Worm (Caenorhabditis elegans) whole organism, mixed stage, embryonic: ENCODE measurements around the gene C02C6.14.

Experiments used
- M03D4.4 ChIP-seq: sonication (generic microtip); optimal IDR thresholded peaks from 2 replicates; lab custom pipeline; 2017; ENCODE audit warnings: mild to moderate bottlenecking, missing genetic modification characterization, missing compliant biosample characterization
- bed-3 ChIP-seq: fragments of 200-800 bp; sonication (Bioruptor generic); optimal IDR thresholded peaks from 3 replicates; lab custom pipeline; 2018; ENCODE audit warnings: mild to moderate bottlenecking, missing genetic modification characterization, moderate library complexity, missing compliant biosample characterization
- ceh-43 ChIP-seq: fragments of 200-800 bp; sonication (Bioruptor generic); optimal IDR thresholded peaks from 2 replicates; lab custom pipeline; 2018; ENCODE audit warnings: mild to moderate bottlenecking, missing genetic modification characterization, moderate library complexity, missing compliant biosample characterization
- ceh-83 ChIP-seq: fragments of 200-800 bp; sonication (Bioruptor generic); optimal IDR thresholded peaks from 2 replicates; lab custom pipeline; 2018; ENCODE audit warnings: mild to moderate bottlenecking, missing genetic modification characterization, missing compliant biosample characterization
- cnd-1 ChIP-seq: fragments of 200-800 bp; sonication (Bioruptor generic); optimal IDR thresholded peaks from 2 replicates; lab custom pipeline; 2018; ENCODE audit warnings: mild to moderate bottlenecking, missing genetic modification characterization, missing compliant biosample characterization
- elt-3 ChIP-seq: fragments of 150-350 bp; optimal IDR thresholded peaks from 2 replicates; lab custom pipeline; 2014; ENCODE audit warnings: missing biosample characterization, missing genetic modification characterization
- hlh-1 ChIP-seq: fragments of 150-350 bp; optimal IDR thresholded peaks from 2 replicates; lab custom pipeline; 2014; ENCODE audit warnings: missing biosample characterization, missing genetic modification reagents, missing genetic modification characterization
- lin-13 ChIP-seq: fragments of 150-350 bp; optimal IDR thresholded peaks from 2 replicates; lab custom pipeline; 2014; ENCODE audit warnings: missing biosample characterization, missing genetic modification characterization
- lin-32 ChIP-seq: fragments of 200-800 bp; sonication (Bioruptor generic); optimal IDR thresholded peaks from 2 replicates; lab custom pipeline; 2018; ENCODE audit warnings: mild to moderate bottlenecking, missing genetic modification characterization, missing compliant biosample characterization
- lsy-2 ChIP-seq: fragments of 150-350 bp; optimal IDR thresholded peaks from 2 replicates; lab custom pipeline; 2014; ENCODE audit warnings: missing biosample characterization, missing genetic modification characterization
- mab-5 ChIP-seq: fragments of 150-350 bp; optimal IDR thresholded peaks from 2 replicates; lab custom pipeline; 2014; ENCODE audit warnings: missing biosample characterization, missing genetic modification characterization
- mep-1 ChIP-seq: fragments of 150-350 bp; optimal IDR thresholded peaks from 2 replicates; lab custom pipeline; 2017; ENCODE audit warnings: missing biosample characterization, missing genetic modification reagents, missing genetic modification characterization, inconsistent platforms
- mls-2 ChIP-seq: sonication (generic microtip); optimal IDR thresholded peaks from 2 replicates; lab custom pipeline; 2016; ENCODE audit warnings: mild to moderate bottlenecking, missing genetic modification characterization, moderate library complexity, missing compliant biosample characterization
- nhr-2 ChIP-seq: fragments of 150-350 bp; optimal IDR thresholded peaks from 2 replicates; lab custom pipeline; 2014; ENCODE audit warnings: missing biosample characterization, missing genetic modification characterization
- nhr-237 ChIP-seq: fragments of 150-350 bp; optimal IDR thresholded peaks from 2 replicates; lab custom pipeline; 2014; ENCODE audit warnings: missing biosample characterization, missing genetic modification characterization
- nhr-76 ChIP-seq: sonication (generic microtip); optimal IDR thresholded peaks from 2 replicates; lab custom pipeline; 2017; ENCODE audit warnings: missing biosample characterization, missing genetic modification characterization
- pha-4 ChIP-seq: fragments of 150-350 bp; optimal IDR thresholded peaks from 2 replicates; lab custom pipeline; 2018; ENCODE audit warnings: missing biosample characterization, missing genetic modification reagents, missing genetic modification characterization
- sem-2 ChIP-seq: fragments of 200-800 bp; sonication (Bioruptor generic); optimal IDR thresholded peaks from 2 replicates; lab custom pipeline; 2018; ENCODE audit warnings: mild to moderate bottlenecking, missing genetic modification characterization, missing compliant biosample characterization
- sptf-1 ChIP-seq: sonication (generic microtip); optimal IDR thresholded peaks from 2 replicates; lab custom pipeline; 2017; ENCODE audit warnings: mild to moderate bottlenecking, missing genetic modification characterization, moderate library complexity, missing compliant biosample characterization
- unc-120 ChIP-seq: sonication (generic microtip); optimal IDR thresholded peaks from 2 replicates; lab custom pipeline; 2017; ENCODE audit warnings: missing genetic modification characterization, missing compliant biosample characterization; ENCODE audit not compliant: poor library complexity, severe bottlenecking
- unc-39 ChIP-seq: fragments of 150-350 bp; optimal IDR thresholded peaks from 2 replicates; lab custom pipeline; 2014; ENCODE audit warnings: missing biosample characterization, missing genetic modification characterization
- unc-62 ChIP-seq: fragments of 150-350 bp; optimal IDR thresholded peaks from 2 replicates; lab custom pipeline; 2014; ENCODE audit warnings: missing biosample characterization, missing genetic modification reagents, missing genetic modification characterization
- zip-8 ChIP-seq: fragments of 150-350 bp; optimal IDR thresholded peaks from 2 replicates; lab custom pipeline; 2014; ENCODE audit warnings: missing biosample characterization, missing genetic modification characterization
- ztf-11 ChIP-seq: fragments of 150-350 bp; optimal IDR thresholded peaks from 2 replicates; lab custom pipeline; 2014; ENCODE audit warnings: missing biosample characterization, missing genetic modification characterization

C02C6.14 gene

ce11 chrX:15572021-15572420 lies 34.6 kb downstream of the C02C6.14 start:
- TF ChIP-seq pha-4 (tag; lab: Kevin White, UChicago) (no peak), ceh-83 (GFP tag; lab: Kevin White, UChicago) (peak; percentile 10), mls-2 (tag; lab: Kevin White, UChicago) (no peak), sptf-1 (no peak), nhr-2 (no peak)

ce11 chrX:15575460-15575859 lies 38.0 kb downstream of the C02C6.14 start:
- no peak for TF ChIP-seq mab-5 (tag; lab: Kevin White, UChicago)
- peak; percentile 66 for TF ChIP-seq unc-120 (tag; lab: Kevin White, UChicago)
- TF ChIP-seq hlh-1 (tag; lab: Kevin White, UChicago) = peak; percentile 61
- TF ChIP-seq lin-32 (GFP tag; lab: Kevin White, UChicago) = no peak
- TF ChIP-seq mep-1 (tag; lab: Kevin White, UChicago) = peak; percentile 5

ce11 chrX:15576942-15577341 lies 39.5 kb downstream of the C02C6.14 start, which contains the start of gene K09A9.6:
Gene K09A9.6 (plus strand): TSS chrX:15577242.
- TF ChIP-seq unc-39 (tag; lab: Kevin White, UChicago) (no peak), mab-5 (tag; lab: Kevin White, UChicago) (no peak), unc-120 (tag; lab: Kevin White, UChicago) (no peak), elt-3 (no peak), nhr-237 (tag; lab: Kevin White, UChicago) (no peak)
- TF ChIP-seq, all 35 proteins: peak for 0

- TF ChIP-seq nhr-237 (tag; lab: Kevin White, UChicago) = no peak
- TF ChIP-seq elt-3 = no peak
- no peak for TF ChIP-seq ceh-83 (GFP tag; lab: Kevin White, UChicago)
- TF ChIP-seq nhr-76 (tag; lab: Kevin White, UChicago) = no peak
- no peak for TF ChIP-seq lin-13
- no peak for TF ChIP-seq lsy-2
- no peak for TF ChIP-seq zip-8
- no peak for TF ChIP-seq M03D4.4 (tag; lab: Kevin White, UChicago)
- no peak for TF ChIP-seq cnd-1 (tag; lab: Kevin White, UChicago)
- no peak for TF ChIP-seq ceh-43
- no peak for TF ChIP-seq lin-32 (GFP tag; lab: Kevin White, UChicago)
- TF ChIP-seq sem-2 (GFP tag; lab: Kevin White, UChicago) = no peak
- no peak for TF ChIP-seq nhr-2
- no peak for TF ChIP-seq mab-5 (tag; lab: Kevin White, UChicago)
- no peak for TF ChIP-seq ztf-11 (tag; lab: Kevin White, UChicago)
Measured at ce11 chrX:15585144-15585543, 47.7 kb downstream of the C02C6.14 start.

ce11 chrX:15586192-15586591 lies 48.7 kb downstream of the C02C6.14 start:
- TF ChIP-seq unc-62 = no peak
- no peak for TF ChIP-seq lin-13
- no peak for TF ChIP-seq bed-3 (GFP tag; lab: Kevin White, UChicago)
